Worm (Caenorhabditis elegans) whole organism, L4/young adult: Measurements from ENCODE around the gene ula-1.

Experiments
- W03F9.2 ChIP-seq: fragments of 150-350 bp; optimal IDR thresholded peaks from 2 replicates; lab custom pipeline; 2014; ENCODE audit warnings: missing biosample characterization, missing genetic modification characterization
- dao-5 ChIP-seq: sonication (generic microtip); optimal IDR thresholded peaks from 2 replicates; lab custom pipeline; 2016; ENCODE audit warnings: missing genotype, missing genetic modification characterization, moderate library complexity, missing compliant biosample characterization
- him-1 ChIP-seq: sonication (generic microtip); optimal IDR thresholded peaks from 2 replicates; lab custom pipeline; 2016; ENCODE audit warnings: missing genotype, missing genetic modification reagents, missing genetic modification characterization, missing compliant biosample characterization

DNA sequence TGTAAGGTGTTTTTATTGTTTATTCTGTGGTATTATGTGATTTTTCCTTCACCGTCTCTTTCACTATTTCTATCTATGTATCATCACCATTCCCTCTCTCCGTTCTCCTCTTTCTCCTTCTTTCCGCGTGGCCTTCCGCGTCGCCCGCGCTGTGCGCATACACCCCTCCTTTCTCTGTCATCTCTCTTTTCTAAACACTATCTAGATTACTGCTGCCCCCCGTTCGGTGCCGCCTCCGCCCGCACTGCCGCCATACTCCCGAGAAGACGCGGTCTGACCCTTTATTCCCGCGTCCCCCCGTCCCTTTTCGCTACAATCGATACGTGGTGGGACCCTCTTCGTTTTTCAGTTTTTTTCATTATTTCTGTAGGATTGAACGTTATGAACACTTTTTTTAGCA is 28.5 kb upstream of the ula-1 start:
- TF ChIP-seq W03F9.2 (no peak), dao-5 (tag; lab: Kevin White, UChicago) (no peak), him-1 (tag; lab: Kevin White, UChicago) (no peak)
